Worm (Caenorhabditis elegans) whole organism, L1 larva: ENCODE data around the gene F21D12.2.

Source experiments
- C16A3.4 ChIP-seq: fragments of 150-350 bp; optimal IDR thresholded peaks from 2 replicates; lab custom pipeline; 2014; ENCODE audit warnings: missing biosample characterization, missing genetic modification characterization
- C34B4.2 ChIP-seq: sonication (generic microtip); optimal IDR thresholded peaks from 2 replicates; lab custom pipeline; 2017; ENCODE audit warnings: mild to moderate bottlenecking, missing genetic modification characterization, missing compliant biosample characterization
- F16B12.6 ChIP-seq: fragments of 150-350 bp; optimal IDR thresholded peaks from 2 replicates; lab custom pipeline; 2014; ENCODE audit warnings: missing biosample characterization, missing genetic modification characterization
- ama-1 ChIP-seq: fragments of 150-350 bp; optimal IDR thresholded peaks from 2 replicates; lab custom pipeline; 2014
- blmp-1 ChIP-seq: fragments of 150-350 bp; optimal IDR thresholded peaks from 2 replicates; lab custom pipeline; 2014; ENCODE audit warnings: missing biosample characterization, missing genetic modification characterization
- ceh-63 ChIP-seq: fragments of 200-800 bp; sonication (Bioruptor generic); optimal IDR thresholded peaks from 2 replicates; lab custom pipeline; 2018; ENCODE audit warnings: mild to moderate bottlenecking, missing genetic modification characterization, missing compliant biosample characterization
- ceh-82 ChIP-seq, 3 experiments: fragments of 150-350 bp in 1 of 3; sonication (generic microtip) in 2 of 3; optimal IDR thresholded peaks; 2 replicates each; lab custom pipeline; 2014 to 2017; ENCODE audit warnings: missing biosample characterization in 3 of 3, missing genetic modification characterization in 3 of 3
- dpl-1 ChIP-seq, 3 experiments: fragments of 150-350 bp in 2 of 3; sonication (generic microtip) in 1 of 3; optimal IDR thresholded peaks; 2 replicates each; lab custom pipeline; 2014 to 2017; ENCODE audit warnings: missing biosample characterization in 3 of 3, missing genetic modification characterization in 3 of 3, missing genetic modification reagents in 3 of 3
- dsc-1 ChIP-seq: sonication (generic microtip); optimal IDR thresholded peaks from 2 replicates; lab custom pipeline; 2016; ENCODE audit warnings: mild to moderate bottlenecking, missing genetic modification characterization, missing compliant biosample characterization
- efl-1 ChIP-seq, 4 experiments: fragments of 150-350 bp; optimal IDR thresholded peaks in 3 of 4; peaks in 1 of 4; 1 replicate in 1 of 4; 2 replicates in 3 of 4; lab custom pipeline; 2014; ENCODE audit warnings: missing biosample characterization in 2 of 4, missing genetic modification characterization in 2 of 4, missing genetic modification reagents in 2 of 4
- efl-3 ChIP-seq: fragments of 200-800 bp; sonication (Bioruptor generic); optimal IDR thresholded peaks from 2 replicates; lab custom pipeline; 2018; ENCODE audit warnings: mild to moderate bottlenecking, missing genetic modification characterization, missing compliant biosample characterization
- egl-13 ChIP-seq: sonication (generic microtip); optimal IDR thresholded peaks from 2 replicates; lab custom pipeline; 2016; ENCODE audit warnings: missing genotype, missing genetic modification reagents, missing genetic modification characterization, missing compliant biosample characterization
- elt-2 ChIP-seq: sonication (generic microtip); optimal IDR thresholded peaks from 2 replicates; lab custom pipeline; 2016; ENCODE audit warnings: missing genetic modification characterization, mild to moderate bottlenecking, inconsistent platforms, missing compliant biosample characterization, missing genetic modification reagents
- elt-3 ChIP-seq, 6 experiments: fragments of 150-350 bp in 1 of 6; sonication (generic microtip); optimal IDR thresholded peaks; 2 replicates each; lab custom pipeline; 2017 to 2018; ENCODE audit warnings: missing biosample characterization in 6 of 6, missing genetic modification characterization in 6 of 6, inconsistent platforms in 1 of 6
- fkh-8 ChIP-seq: sonication (generic microtip); optimal IDR thresholded peaks from 2 replicates; lab custom pipeline; 2016; ENCODE audit warnings: mild to moderate bottlenecking, missing genetic modification characterization, missing compliant biosample characterization
- fos-1 ChIP-seq: fragments of 150-350 bp; optimal IDR thresholded peaks from 2 replicates; lab custom pipeline; 2014; ENCODE audit warnings: missing biosample characterization, missing genetic modification characterization
- hlh-17 ChIP-seq: fragments of 200-800 bp; sonication (Bioruptor generic); optimal IDR thresholded peaks from 2 replicates; lab custom pipeline; 2018; ENCODE audit warnings: missing genetic modification characterization, mild to moderate bottlenecking, missing compliant biosample characterization, moderate library complexity, borderline replicate concordance
- isw-1 ChIP-seq: fragments of 200-800 bp; sonication (Bioruptor generic); IDR thresholded peaks from 2 replicates; pipeline ENCODE4 v1.3.6; 2022; ENCODE audit warnings: missing genetic modification characterization, missing compliant biosample characterization
- jun-1 ChIP-seq: fragments of 150-350 bp; optimal IDR thresholded peaks from 2 replicates; lab custom pipeline; 2014; ENCODE audit warnings: missing biosample characterization, missing genetic modification reagents, missing genetic modification characterization
- lin-14 ChIP-seq: fragments of 200-800 bp; sonication (Bioruptor generic); optimal IDR thresholded peaks from 2 replicates; lab custom pipeline; 2018; ENCODE audit warnings: mild to moderate bottlenecking, missing genetic modification characterization, moderate library complexity, missing compliant biosample characterization
- lin-35 ChIP-seq, 2 experiments: fragments of 150-350 bp; optimal IDR thresholded peaks; 2 replicates each; lab custom pipeline; 2014; ENCODE audit warnings: missing biosample characterization in 2 of 2, missing genetic modification characterization in 2 of 2, missing genetic modification reagents in 2 of 2
- nhr-12 ChIP-seq: sonication (generic microtip); optimal IDR thresholded peaks from 2 replicates; lab custom pipeline; 2017; ENCODE audit warnings: missing biosample characterization, missing genetic modification characterization
- nhr-19 ChIP-seq: fragments of 200-800 bp; sonication (Bioruptor generic); conservative IDR thresholded peaks from 2 replicates; pipeline ENCODE4 v1.3.6; 2022; ENCODE audit warnings: missing genetic modification characterization, missing compliant biosample characterization
- nhr-20 ChIP-seq: sonication (generic microtip); optimal IDR thresholded peaks from 2 replicates; lab custom pipeline; 2016; ENCODE audit warnings: mild to moderate bottlenecking, missing genetic modification characterization, missing compliant biosample characterization
- nhr-47 ChIP-seq: sonication (generic microtip); optimal IDR thresholded peaks from 2 replicates; lab custom pipeline; 2016; ENCODE audit warnings: mild to moderate bottlenecking, missing genetic modification characterization, moderate library complexity, missing compliant biosample characterization
- nhr-77 ChIP-seq: fragments of 150-350 bp; optimal IDR thresholded peaks from 2 replicates; lab custom pipeline; 2014; ENCODE audit warnings: missing biosample characterization, missing genetic modification characterization
- nhr-85 ChIP-seq: sonication (generic microtip); peaks from one replicate; lab custom pipeline; 2016; ENCODE audit warnings: missing genetic modification characterization, inconsistent platforms, missing compliant biosample characterization
- nhr-90 ChIP-seq: sonication (generic microtip); optimal IDR thresholded peaks from 2 replicates; lab custom pipeline; 2016; ENCODE audit warnings: mild to moderate bottlenecking, missing genetic modification characterization, missing compliant biosample characterization; ENCODE audit not compliant: poor library complexity
- skn-1 ChIP-seq: fragments of 150-350 bp; optimal IDR thresholded peaks from 2 replicates; lab custom pipeline; 2014; ENCODE audit warnings: missing biosample characterization, missing genetic modification characterization
- sptf-1 ChIP-seq: fragments of 150-350 bp; optimal IDR thresholded peaks from 2 replicates; lab custom pipeline; 2014; ENCODE audit warnings: missing biosample characterization, missing genetic modification characterization
- swsn-7 ChIP-seq: sonication (generic microtip); optimal IDR thresholded peaks from 2 replicates; lab custom pipeline; 2016; ENCODE audit warnings: missing genetic modification characterization, missing compliant biosample characterization
- tlp-1 ChIP-seq: fragments of 150-350 bp; optimal IDR thresholded peaks from 2 replicates; lab custom pipeline; 2014; ENCODE audit warnings: missing biosample characterization, missing genetic modification characterization
- unc-30 ChIP-seq: sonication (generic microtip); optimal IDR thresholded peaks from 2 replicates; lab custom pipeline; 2017; ENCODE audit warnings: missing biosample characterization, missing genetic modification characterization
- zag-1 ChIP-seq: fragments of 150-350 bp; optimal IDR thresholded peaks from 2 replicates; lab custom pipeline; 2014; ENCODE audit warnings: missing biosample characterization, missing genetic modification characterization
- zip-4 ChIP-seq: fragments of 200-800 bp; sonication (Bioruptor generic); optimal IDR thresholded peaks from 2 replicates; lab custom pipeline; 2018; ENCODE audit warnings: mild to moderate bottlenecking, missing genetic modification characterization, moderate library complexity, missing compliant biosample characterization
- ztf-11 ChIP-seq, 2 experiments: sonication (generic microtip); optimal IDR thresholded peaks; 2 replicates each; lab custom pipeline; 2016 to 2017; ENCODE audit warnings: missing genetic modification characterization in 2 of 2, missing biosample characterization in 1 of 2, missing compliant biosample characterization in 1 of 2
- ztf-4 ChIP-seq: fragments of 150-350 bp; optimal IDR thresholded peaks from 2 replicates; lab custom pipeline; 2014; ENCODE audit warnings: missing biosample characterization, missing genetic modification characterization

The F21D12.2 gene

DNA sequence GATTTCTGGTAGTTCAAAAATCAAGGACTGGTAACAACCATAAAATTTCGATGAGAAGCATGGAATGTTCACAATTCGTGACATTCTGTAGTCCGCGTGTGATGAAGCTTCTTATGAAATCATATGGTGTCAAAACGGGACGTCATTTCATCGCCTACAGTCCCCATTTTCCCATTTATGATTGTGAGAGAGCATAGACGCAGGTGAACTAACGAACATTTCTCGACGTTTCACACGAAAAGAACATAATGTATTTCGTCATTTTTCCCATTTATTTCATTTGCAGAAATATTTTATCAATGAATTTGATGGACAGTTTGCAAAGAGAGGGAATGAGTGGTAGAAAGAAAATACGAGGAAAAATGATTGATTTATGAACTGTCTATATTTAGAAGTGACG lies 30.4 kb upstream of the F21D12.2 start:
- TF ChIP-seq ceh-82 (tag; optimal IDR thresholded peaks at IDR 0.05; lab: Kevin White, UChicago), result no peak
- no peak for TF ChIP-seq efl-1 (optimal IDR thresholded peaks at IDR 0.05; lab: Kevin White, UChicago)
- peak in 1 of 2 experiments; percentile 59 for TF ChIP-seq efl-1 (GFP tag; optimal IDR thresholded peaks at IDR 0.05 in 1 of 2; lab: Kevin White, UChicago)

DNA sequence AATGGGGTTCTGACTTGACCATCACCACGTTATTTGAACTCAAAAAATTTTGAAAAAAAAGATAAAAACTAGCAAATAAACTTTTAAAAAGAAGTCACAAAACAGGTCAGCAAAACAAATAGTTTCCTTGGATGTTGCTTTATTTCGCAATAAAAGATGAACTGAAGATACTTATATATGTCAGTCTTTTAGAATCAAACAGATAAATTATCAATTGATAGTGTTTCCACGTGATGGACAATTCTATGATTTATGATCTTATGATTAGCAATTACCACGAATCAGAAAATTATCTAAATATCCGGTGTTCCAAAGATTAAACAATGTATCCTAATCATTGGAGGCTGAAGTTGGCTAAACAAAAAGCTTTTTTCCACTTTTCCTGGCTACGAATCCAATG lies 29.9 kb upstream of the F21D12.2 start:
- peak; percentile 47 for TF ChIP-seq nhr-19 (GFP tag; lab: Robert Waterston, UW)
- TF ChIP-seq nhr-90 (tag; lab: Kevin White, UChicago), result peak; percentile 47
- TF ChIP-seq zip-4 (GFP tag; lab: Kevin White, UChicago), result peak; percentile 14
- TF ChIP-seq nhr-20, result peak; percentile 68
- TF ChIP-seq sptf-1 (tag; lab: Kevin White, UChicago), result no peak
- no peak for TF ChIP-seq dsc-1 (tag; lab: Kevin White, UChicago)
- peak; percentile 0 for TF ChIP-seq skn-1
- TF ChIP-seq lin-35 (GFP tag; optimal IDR thresholded peaks at IDR 0.05; lab: Kevin White, UChicago), result peak in 1 of 2 experiments; percentile 57
- TF ChIP-seq nhr-85, result peak; percentile 77
- TF ChIP-seq blmp-1, result peak; percentile 37
- TF ChIP-seq efl-3 (GFP tag; lab: Kevin White, UChicago), result no peak
- no peak for TF ChIP-seq efl-1 (optimal IDR thresholded peaks at IDR 0.05; lab: Kevin White, UChicago)
- peak in 1 of 2 experiments; percentile 82 for TF ChIP-seq efl-1 (GFP tag; optimal IDR thresholded peaks at IDR 0.05 in 1 of 2; lab: Kevin White, UChicago)
- peak; percentile 8 for TF ChIP-seq C16A3.4 (tag; lab: Kevin White, UChicago)
- peak; percentile 53 for TF ChIP-seq elt-2 (tag; lab: Kevin White, UChicago)
- peak in 5 of 6 experiments; percentile 50 to 97 (median 72) for TF ChIP-seq elt-3 (tag; optimal IDR thresholded peaks at IDR 0.05; lab: Kevin White, UChicago)
- TF ChIP-seq lin-14, result peak; percentile 59
- TF ChIP-seq, all 84 proteins: peak for 13

DNA sequence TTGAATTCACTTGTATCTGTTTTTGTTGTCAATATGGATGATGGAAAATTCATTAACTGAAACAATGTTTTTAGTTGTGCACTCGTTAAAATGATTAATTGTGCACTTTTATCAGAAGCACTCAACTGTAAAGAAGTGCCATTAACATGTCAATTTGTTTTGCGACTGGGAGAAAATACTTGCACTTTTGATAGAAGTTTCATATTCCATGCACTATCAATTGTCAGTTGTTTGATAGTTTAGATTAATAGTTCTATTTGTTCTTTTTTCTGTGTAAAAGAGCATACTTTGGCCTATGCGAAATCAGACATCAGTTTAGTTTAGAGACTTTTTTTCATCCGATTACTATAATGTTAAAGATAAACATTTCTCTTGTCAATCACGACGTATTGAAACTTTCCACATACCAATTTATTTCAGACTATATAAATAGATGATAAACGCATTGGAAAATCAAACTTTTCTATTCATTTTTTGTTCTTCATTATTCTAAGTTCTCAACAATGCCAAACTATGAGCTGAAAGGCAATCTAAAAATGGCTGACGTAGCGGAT lies 27.6 kb upstream of the F21D12.2 start, which contains the start of gene C30G12.2:
C30G12.2 (plus strand) TSS at position 504 of the 554 bp plus-strand sequence.
- TF ChIP-seq ama-1 (lab: Kevin White, UChicago), result no peak
- no peak for TF ChIP-seq ceh-63 (GFP tag; lab: Kevin White, UChicago)
- no peak for TF ChIP-seq blmp-1
- no peak for TF ChIP-seq hlh-17 (GFP tag; lab: Kevin White, UChicago)
- TF ChIP-seq elt-2 (tag; lab: Kevin White, UChicago), result peak; percentile 61
- no peak for TF ChIP-seq unc-30 (tag; lab: Kevin White, UChicago)
- TF ChIP-seq tlp-1 (tag; lab: Kevin White, UChicago), result no peak

DNA sequence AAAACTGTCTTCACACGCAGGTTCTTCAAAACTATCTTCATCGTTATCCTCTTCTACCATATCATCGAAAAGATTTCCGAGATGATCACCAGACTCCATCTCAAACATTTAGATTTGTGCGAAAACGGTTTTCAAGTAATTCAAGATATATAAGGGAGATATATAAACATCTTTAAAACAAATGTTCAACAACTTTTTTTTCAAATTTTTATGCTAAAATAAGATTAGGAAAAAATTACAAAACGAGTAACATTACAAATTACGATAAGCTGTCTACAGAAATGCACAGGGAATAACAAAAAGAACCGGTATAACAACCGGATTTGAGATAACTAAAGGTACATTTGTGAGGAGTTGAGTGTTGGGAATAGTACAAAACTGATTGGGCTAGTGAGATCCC lies 21.7 kb upstream of the F21D12.2 start, which contains the start of gene C30G12.6:
C30G12.6 (minus strand) TSS at position 101 of the 400 bp plus-strand sequence.
- peak; percentile 14 for TF ChIP-seq nhr-85
- no peak for TF ChIP-seq C16A3.4 (tag; lab: Kevin White, UChicago)

DNA sequence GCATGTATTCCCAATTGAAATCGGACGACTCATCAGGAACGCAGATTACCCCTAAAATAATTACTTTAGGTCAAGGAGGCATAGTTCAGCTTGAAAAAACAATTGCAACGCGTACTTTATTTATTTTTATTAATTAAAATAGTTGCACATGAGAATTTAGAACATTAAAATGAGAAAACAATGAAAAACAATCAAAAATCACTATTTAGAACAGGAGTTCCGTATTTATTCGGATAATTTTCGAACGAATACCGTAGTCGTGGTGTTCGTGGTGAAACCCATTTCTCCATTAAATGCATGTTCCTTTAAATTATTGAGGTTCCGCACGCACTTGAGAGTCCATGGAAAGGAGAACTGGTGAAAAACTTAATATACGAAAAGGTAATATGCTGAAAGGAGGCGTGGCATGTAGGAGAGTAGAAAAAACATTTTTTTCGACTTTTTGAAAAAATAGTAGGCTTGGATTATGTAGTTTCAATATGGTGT lies 19.3 kb upstream of the F21D12.2 start, which contains the start of gene puf-8:
puf-8 (minus strand) TSS at position 51 of the 486 bp plus-strand sequence.
- TF ChIP-seq nhr-77 (tag; lab: Kevin White, UChicago) (no peak), isw-1 (no peak), swsn-7 (no peak), C34B4.2 (tag; lab: Kevin White, UChicago) (no peak), fos-1 (tag; lab: Kevin White, UChicago) (no peak), lin-35 (GFP tag; optimal IDR thresholded peaks at IDR 0.05; lab: Kevin White, UChicago) (no peak), fkh-8 (tag; lab: Kevin White, UChicago) (no peak), hlh-17 (GFP tag; lab: Kevin White, UChicago) (no peak), elt-3 (tag; optimal IDR thresholded peaks at IDR 0.05; lab: Kevin White, UChicago) (no peak), dpl-1 (GFP tag; optimal IDR thresholded peaks at IDR 0.05; lab: Kevin White, UChicago) (no peak), nhr-47 (tag; lab: Kevin White, UChicago) (no peak), ztf-4 (no peak), zag-1 (tag; lab: Kevin White, UChicago) (no peak), nhr-20 (no peak), egl-13 (tag; lab: Kevin White, UChicago) (no peak), nhr-12 (no peak), ztf-11 (tag; optimal IDR thresholded peaks at IDR 0.05; lab: Kevin White, UChicago) (no peak), jun-1 (tag; lab: Kevin White, UChicago) (no peak), F16B12.6 (tag; lab: Kevin White, UChicago) (no peak), efl-1 (optimal IDR thresholded peaks at IDR 0.05; lab: Kevin White, UChicago) (no peak), efl-1 (GFP tag; optimal IDR thresholded peaks at IDR 0.05 in 1 of 2; lab: Kevin White, UChicago) (no peak)
